Worm (Caenorhabditis elegans) whole organism, L1 larva: ENCODE measurements around the gene str-44.

Source experiments
- C34B4.2 ChIP-seq: sonication (generic microtip); optimal IDR thresholded peaks from 2 replicates; lab custom pipeline; 2017; ENCODE audit warnings: mild to moderate bottlenecking, missing genetic modification characterization, missing compliant biosample characterization
- F16B12.6 ChIP-seq: fragments of 150-350 bp; optimal IDR thresholded peaks from 2 replicates; lab custom pipeline; 2014; ENCODE audit warnings: missing biosample characterization, missing genetic modification characterization
- Y116A8C.19 ChIP-seq: sonication (generic microtip); optimal IDR thresholded peaks from 2 replicates; lab custom pipeline; 2016; ENCODE audit warnings: missing compliant biosample characterization, missing genetic modification characterization, borderline replicate concordance
- alr-1 ChIP-seq: fragments of 200-800 bp; sonication (Bioruptor generic); optimal IDR thresholded peaks from 2 replicates; lab custom pipeline; 2018; ENCODE audit warnings: borderline replicate concordance, mild to moderate bottlenecking, missing genetic modification characterization, missing compliant biosample characterization
- ama-1 ChIP-seq: fragments of 150-350 bp; optimal IDR thresholded peaks from 2 replicates; lab custom pipeline; 2014
- blmp-1 ChIP-seq: fragments of 150-350 bp; optimal IDR thresholded peaks from 2 replicates; lab custom pipeline; 2014; ENCODE audit warnings: missing biosample characterization, missing genetic modification characterization
- ceh-63 ChIP-seq: fragments of 200-800 bp; sonication (Bioruptor generic); optimal IDR thresholded peaks from 2 replicates; lab custom pipeline; 2018; ENCODE audit warnings: mild to moderate bottlenecking, missing genetic modification characterization, missing compliant biosample characterization
- ceh-88 ChIP-seq: fragments of 200-800 bp; sonication (Bioruptor generic); IDR thresholded peaks from 2 replicates; pipeline ENCODE4 v1.3.6; 2022; ENCODE audit warnings: missing genetic modification characterization, missing compliant biosample characterization
- ceh-90 ChIP-seq: sonication (generic microtip); optimal IDR thresholded peaks from 2 replicates; lab custom pipeline; 2016; ENCODE audit warnings: missing genetic modification characterization, missing compliant biosample characterization
- dpl-1 ChIP-seq, 3 experiments: fragments of 150-350 bp in 2 of 3; sonication (generic microtip) in 1 of 3; optimal IDR thresholded peaks; 2 replicates each; lab custom pipeline; 2014 to 2017; ENCODE audit warnings: missing biosample characterization in 3 of 3, missing genetic modification characterization in 3 of 3, missing genetic modification reagents in 3 of 3
- efl-1 ChIP-seq, 4 experiments: fragments of 150-350 bp; optimal IDR thresholded peaks in 3 of 4; peaks in 1 of 4; 1 replicate in 1 of 4; 2 replicates in 3 of 4; lab custom pipeline; 2014; ENCODE audit warnings: missing biosample characterization in 2 of 4, missing genetic modification characterization in 2 of 4, missing genetic modification reagents in 2 of 4
- efl-3 ChIP-seq: fragments of 200-800 bp; sonication (Bioruptor generic); optimal IDR thresholded peaks from 2 replicates; lab custom pipeline; 2018; ENCODE audit warnings: mild to moderate bottlenecking, missing genetic modification characterization, missing compliant biosample characterization
- egl-13 ChIP-seq: sonication (generic microtip); optimal IDR thresholded peaks from 2 replicates; lab custom pipeline; 2016; ENCODE audit warnings: missing genotype, missing genetic modification reagents, missing genetic modification characterization, missing compliant biosample characterization
- egl-27 ChIP-seq, 2 experiments: fragments of 150-350 bp in 1 of 2; sonication (generic microtip); optimal IDR thresholded peaks; 3 replicates each; lab custom pipeline; 2017 to 2018; ENCODE audit warnings: missing biosample characterization in 2 of 2, missing genetic modification characterization in 2 of 2, missing genetic modification reagents in 2 of 2
- fkh-10 ChIP-seq: sonication (generic microtip); optimal IDR thresholded peaks from 2 replicates; lab custom pipeline; 2017; ENCODE audit warnings: missing biosample characterization, missing genetic modification reagents, missing genetic modification characterization
- fkh-4 ChIP-seq: sonication (generic microtip); optimal IDR thresholded peaks from 2 replicates; lab custom pipeline; 2016; ENCODE audit warnings: missing compliant biosample characterization, missing genetic modification characterization, borderline replicate concordance
- grh-1 ChIP-seq: fragments of 200-800 bp; sonication (Bioruptor generic); IDR thresholded peaks from 2 replicates; pipeline ENCODE4 v1.3.6; 2022; ENCODE audit warnings: missing genetic modification reagents, missing genetic modification characterization, missing compliant biosample characterization
- hlh-17 ChIP-seq: fragments of 200-800 bp; sonication (Bioruptor generic); optimal IDR thresholded peaks from 2 replicates; lab custom pipeline; 2018; ENCODE audit warnings: missing genetic modification characterization, mild to moderate bottlenecking, missing compliant biosample characterization, moderate library complexity, borderline replicate concordance
- hpl-2 ChIP-seq: fragments of 150-350 bp; optimal IDR thresholded peaks from 2 replicates; lab custom pipeline; 2014; ENCODE audit warnings: missing biosample characterization, missing genetic modification reagents, missing genetic modification characterization
- irx-1 ChIP-seq: sonication (generic microtip); optimal IDR thresholded peaks from 2 replicates; lab custom pipeline; 2016; ENCODE audit warnings: missing genetic modification characterization, missing compliant biosample characterization
- isw-1 ChIP-seq: fragments of 200-800 bp; sonication (Bioruptor generic); IDR thresholded peaks from 2 replicates; pipeline ENCODE4 v1.3.6; 2022; ENCODE audit warnings: missing genetic modification characterization, missing compliant biosample characterization
- lin-35 ChIP-seq, 2 experiments: fragments of 150-350 bp; optimal IDR thresholded peaks; 2 replicates each; lab custom pipeline; 2014; ENCODE audit warnings: missing biosample characterization in 2 of 2, missing genetic modification characterization in 2 of 2, missing genetic modification reagents in 2 of 2
- lir-3 ChIP-seq: sonication (generic microtip); optimal IDR thresholded peaks from 2 replicates; lab custom pipeline; 2016; ENCODE audit warnings: mild to moderate bottlenecking, missing genetic modification characterization, moderate library complexity, missing compliant biosample characterization; ENCODE audit not compliant: poor library complexity
- lsy-2 ChIP-seq, 2 experiments: fragments of 150-350 bp; optimal IDR thresholded peaks; 2 replicates each; lab custom pipeline; 2014; ENCODE audit warnings: missing biosample characterization in 2 of 2, missing genetic modification characterization in 2 of 2
- mef-2 ChIP-seq: fragments of 150-350 bp; optimal IDR thresholded peaks from 2 replicates; lab custom pipeline; 2014; ENCODE audit warnings: missing biosample characterization, missing genetic modification characterization
- nhr-11 ChIP-seq: fragments of 150-350 bp; optimal IDR thresholded peaks from 2 replicates; lab custom pipeline; 2014; ENCODE audit warnings: missing biosample characterization, missing genetic modification characterization
- nhr-19 ChIP-seq: fragments of 200-800 bp; sonication (Bioruptor generic); conservative IDR thresholded peaks from 2 replicates; pipeline ENCODE4 v1.3.6; 2022; ENCODE audit warnings: missing genetic modification characterization, missing compliant biosample characterization
- nhr-20 ChIP-seq: sonication (generic microtip); optimal IDR thresholded peaks from 2 replicates; lab custom pipeline; 2016; ENCODE audit warnings: mild to moderate bottlenecking, missing genetic modification characterization, missing compliant biosample characterization
- nhr-237 ChIP-seq: fragments of 150-350 bp; optimal IDR thresholded peaks from 2 replicates; lab custom pipeline; 2014; ENCODE audit warnings: missing biosample characterization, missing genetic modification characterization
- nhr-47 ChIP-seq: sonication (generic microtip); optimal IDR thresholded peaks from 2 replicates; lab custom pipeline; 2016; ENCODE audit warnings: mild to moderate bottlenecking, missing genetic modification characterization, moderate library complexity, missing compliant biosample characterization
- nhr-71 ChIP-seq: sonication (generic microtip); optimal IDR thresholded peaks from 2 replicates; lab custom pipeline; 2016; ENCODE audit warnings: mild to moderate bottlenecking, missing genetic modification characterization, moderate library complexity, missing compliant biosample characterization
- nhr-84 ChIP-seq: sonication (generic microtip); optimal IDR thresholded peaks from 2 replicates; lab custom pipeline; 2017; ENCODE audit warnings: missing biosample characterization, missing genetic modification characterization
- nhr-90 ChIP-seq: sonication (generic microtip); optimal IDR thresholded peaks from 2 replicates; lab custom pipeline; 2016; ENCODE audit warnings: mild to moderate bottlenecking, missing genetic modification characterization, missing compliant biosample characterization; ENCODE audit not compliant: poor library complexity
- pax-3 ChIP-seq: fragments of 200-800 bp; sonication (Bioruptor generic); optimal IDR thresholded peaks from 2 replicates; lab custom pipeline; 2018; ENCODE audit warnings: mild to moderate bottlenecking, missing genetic modification characterization, moderate library complexity, missing compliant biosample characterization
- skn-1 ChIP-seq: fragments of 150-350 bp; optimal IDR thresholded peaks from 2 replicates; lab custom pipeline; 2014; ENCODE audit warnings: missing biosample characterization, missing genetic modification characterization
- snu-23 ChIP-seq: sonication (generic microtip); optimal IDR thresholded peaks from 2 replicates; lab custom pipeline; 2016; ENCODE audit warnings: missing genetic modification characterization, missing compliant biosample characterization
- sptf-1 ChIP-seq: fragments of 150-350 bp; optimal IDR thresholded peaks from 2 replicates; lab custom pipeline; 2014; ENCODE audit warnings: missing biosample characterization, missing genetic modification characterization
- tbx-2 ChIP-seq: sonication (generic microtip); optimal IDR thresholded peaks from 2 replicates; lab custom pipeline; 2016; ENCODE audit warnings: missing genetic modification characterization, missing compliant biosample characterization
- tlp-1 ChIP-seq: fragments of 150-350 bp; optimal IDR thresholded peaks from 2 replicates; lab custom pipeline; 2014; ENCODE audit warnings: missing biosample characterization, missing genetic modification characterization
- unc-30 ChIP-seq: sonication (generic microtip); optimal IDR thresholded peaks from 2 replicates; lab custom pipeline; 2017; ENCODE audit warnings: missing biosample characterization, missing genetic modification characterization
- unc-62 ChIP-seq: fragments of 150-350 bp; optimal IDR thresholded peaks from 2 replicates; lab custom pipeline; 2014; ENCODE audit warnings: missing biosample characterization, missing genetic modification reagents, missing genetic modification characterization
- unc-86 ChIP-seq: sonication (generic microtip); optimal IDR thresholded peaks from 2 replicates; lab custom pipeline; 2016; ENCODE audit warnings: missing genetic modification characterization, missing compliant biosample characterization
- zag-1 ChIP-seq: fragments of 150-350 bp; optimal IDR thresholded peaks from 2 replicates; lab custom pipeline; 2014; ENCODE audit warnings: missing biosample characterization, missing genetic modification characterization
- zip-4 ChIP-seq: fragments of 200-800 bp; sonication (Bioruptor generic); optimal IDR thresholded peaks from 2 replicates; lab custom pipeline; 2018; ENCODE audit warnings: mild to moderate bottlenecking, missing genetic modification characterization, moderate library complexity, missing compliant biosample characterization
- ztf-4 ChIP-seq: fragments of 150-350 bp; optimal IDR thresholded peaks from 2 replicates; lab custom pipeline; 2014; ENCODE audit warnings: missing biosample characterization, missing genetic modification characterization

The str-44 gene

DNA sequence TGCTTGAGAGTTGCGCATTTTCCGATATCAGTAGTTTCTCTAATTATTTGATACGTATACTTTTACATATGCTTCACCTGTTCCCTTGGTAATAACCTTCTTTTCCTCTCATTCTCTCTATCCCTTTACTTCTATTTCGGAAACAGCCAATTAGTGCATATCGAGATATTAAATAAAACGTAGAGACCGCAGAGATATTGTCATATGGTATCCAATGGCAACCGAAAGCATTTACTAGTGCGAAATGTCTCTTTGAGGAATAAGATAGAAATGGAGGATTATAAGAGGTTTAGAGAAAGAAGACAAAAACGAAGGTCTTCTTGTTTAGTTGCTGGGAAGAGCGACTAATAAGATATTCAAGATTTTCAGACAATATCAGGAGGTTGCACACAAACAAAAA is 20.6 kb upstream of the str-44 start, which contains the start of gene maph-9 (continued):
- TF ChIP-seq alr-1 (tag; lab: Kevin White, UChicago) (no peak), ceh-88 (GFP tag; lab: Robert Waterston, UW) (no peak), nhr-71 (tag; lab: Kevin White, UChicago) (peak; percentile 49), pax-3 (tag; lab: Kevin White, UChicago) (no peak), ceh-90 (tag; lab: Kevin White, UChicago) (no peak), efl-1 (optimal IDR thresholded peaks at IDR 0.05; lab: Kevin White, UChicago) (no peak), efl-1 (GFP tag; optimal IDR thresholded peaks at IDR 0.05 in 1 of 2; lab: Kevin White, UChicago) (peak in 1 of 2 experiments; percentile 64), nhr-84 (tag; lab: Kevin White, UChicago) (no peak), nhr-47 (tag; lab: Kevin White, UChicago) (peak; percentile 39), tlp-1 (tag; lab: Kevin White, UChicago) (no peak), hlh-17 (GFP tag; lab: Kevin White, UChicago) (no peak), egl-27 (tag; optimal IDR thresholded peaks at IDR 0.05; lab: Kevin White, UChicago) (no peak)

DNA sequence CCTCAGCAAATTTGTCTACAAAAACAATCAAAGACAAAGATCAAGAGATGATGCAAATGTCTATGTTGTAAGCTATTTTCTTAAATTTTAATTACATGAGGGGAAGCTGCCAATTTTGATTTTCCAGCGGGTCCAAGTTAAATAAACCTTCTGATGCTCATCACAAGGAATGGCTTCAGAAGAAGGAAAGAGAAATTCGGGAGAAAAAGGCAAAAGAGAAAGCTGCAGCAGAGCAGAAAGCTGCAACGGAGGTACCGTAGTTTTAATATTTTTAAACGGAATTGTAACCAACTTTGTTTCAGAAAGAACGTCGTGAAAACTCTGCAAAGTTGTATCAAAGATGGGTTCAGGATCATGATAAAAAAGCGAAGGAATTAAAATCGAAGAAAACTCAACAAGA is 18.8 kb upstream of the str-44 start:
- TF ChIP-seq nhr-20 (tag; lab: Kevin White, UChicago) (no peak), ceh-90 (tag; lab: Kevin White, UChicago) (no peak), ama-1 (lab: Kevin White, UChicago) (no peak), efl-3 (GFP tag; lab: Kevin White, UChicago) (no peak), nhr-11 (tag; lab: Kevin White, UChicago) (no peak), tlp-1 (tag; lab: Kevin White, UChicago) (no peak), irx-1 (tag; lab: Kevin White, UChicago) (no peak), fkh-4 (no peak)
- TF ChIP-seq, all 84 proteins: peak for 0

DNA sequence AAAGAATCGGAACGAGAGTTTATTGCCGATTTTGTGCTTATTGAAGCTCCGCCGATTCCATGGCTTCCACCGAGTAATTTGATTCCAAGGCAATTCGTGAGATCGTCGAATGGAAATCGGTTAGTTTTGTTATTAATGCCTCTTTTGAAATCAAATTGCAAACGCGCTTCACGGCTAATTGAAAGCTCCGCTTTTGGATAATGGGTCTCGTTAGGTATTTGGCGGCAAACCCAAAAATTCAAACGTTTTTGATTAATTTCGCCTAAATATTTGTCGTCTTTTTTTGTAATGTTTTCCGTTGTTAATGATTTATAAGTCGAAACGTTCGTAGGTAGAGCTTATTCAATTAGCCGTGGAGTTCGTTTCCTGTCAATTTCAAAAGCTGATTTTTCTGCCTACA is 17.4 kb upstream of the str-44 start:
- no peak for TF ChIP-seq nhr-84 (tag; lab: Kevin White, UChicago)
- no peak for TF ChIP-seq unc-62
- TF ChIP-seq efl-1 (optimal IDR thresholded peaks at IDR 0.05; lab: Kevin White, UChicago), result peak in 1 of 2 experiments; percentile 92
- TF ChIP-seq efl-1 (GFP tag; optimal IDR thresholded peaks at IDR 0.05 in 1 of 2; lab: Kevin White, UChicago), result no peak

DNA sequence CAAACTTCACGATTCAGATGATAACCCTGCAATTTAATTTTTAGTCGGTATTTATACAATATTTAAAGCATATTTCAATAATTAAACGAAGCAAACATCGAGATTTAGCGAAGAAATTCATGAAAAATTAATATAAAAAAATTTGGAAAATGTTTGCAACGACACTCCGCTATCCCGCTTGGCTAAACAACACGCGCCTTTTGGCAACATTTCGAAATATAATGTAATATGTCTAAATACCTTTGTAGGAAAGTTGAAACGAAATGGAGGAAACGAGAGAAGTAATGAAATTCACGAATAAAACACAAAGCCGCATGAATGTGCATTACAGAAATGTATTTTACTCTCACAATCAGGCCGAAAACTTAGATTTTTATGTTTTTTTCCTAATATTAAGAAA is 11.3 kb upstream of the str-44 start, which contains the start of gene rpc-1:
Gene rpc-1 (minus strand): TSS at position 26 of the 400 bp plus-strand sequence.
- TF ChIP-seq sptf-1 (tag; lab: Kevin White, UChicago) (no peak), tbx-2 (peak; percentile 22), ceh-63 (GFP tag; lab: Kevin White, UChicago) (no peak), skn-1 (tag; lab: Kevin White, UChicago) (peak; percentile 58), zag-1 (no peak), blmp-1 (peak; percentile 40), alr-1 (tag; lab: Kevin White, UChicago) (no peak), ceh-90 (tag; lab: Kevin White, UChicago) (no peak), nhr-90 (tag; lab: Kevin White, UChicago) (peak; percentile 5), lir-3 (tag; lab: Kevin White, UChicago) (no peak), nhr-84 (tag; lab: Kevin White, UChicago) (no peak), grh-1 (GFP tag; lab: Robert Waterston, UW) (no peak), nhr-19 (GFP tag; lab: Robert Waterston, UW) (no peak), F16B12.6 (tag; lab: Kevin White, UChicago) (peak; percentile 47), isw-1 (GFP tag; lab: Robert Waterston, UW) (no peak), lin-35 (GFP tag; optimal IDR thresholded peaks at IDR 0.05; lab: Kevin White, UChicago) (peak; percentile 47 to 90), fkh-4 (no peak), ztf-4 (tag; lab: Kevin White, UChicago) (no peak), unc-30 (tag; lab: Kevin White, UChicago) (no peak), hpl-2 (GFP tag; lab: Kevin White, UChicago) (no peak), lsy-2 (tag; optimal IDR thresholded peaks at IDR 0.05; lab: Kevin White, UChicago) (peak; percentile 22 to 75), mef-2 (no peak), zip-4 (GFP tag; lab: Kevin White, UChicago) (no peak), Y116A8C.19 (no peak), egl-13 (tag; lab: Kevin White, UChicago) (no peak), unc-62 (no peak), snu-23 (GFP tag; lab: Kevin White, UChicago) (peak; percentile 30), nhr-237 (tag; lab: Kevin White, UChicago) (no peak), fkh-10 (GFP tag; lab: Kevin White, UChicago) (no peak), C34B4.2 (no peak), ama-1 (lab: Kevin White, UChicago) (no peak), dpl-1 (GFP tag; optimal IDR thresholded peaks at IDR 0.05; lab: Kevin White, UChicago) (peak; percentile 55 to 80 (median 76)), unc-86 (tag; lab: Kevin White, UChicago) (no peak)
